Worm (Caenorhabditis elegans) whole organism, mixed stage, embryonic: ENCODE data around the gene F42G2.5.

Experiments used
- M03D4.4 ChIP-seq: sonication (generic microtip); optimal IDR thresholded peaks from 2 replicates; lab custom pipeline; 2017; ENCODE audit warnings: mild to moderate bottlenecking, missing genetic modification characterization, missing compliant biosample characterization
- bed-3 ChIP-seq: fragments of 200-800 bp; sonication (Bioruptor generic); optimal IDR thresholded peaks from 3 replicates; lab custom pipeline; 2018; ENCODE audit warnings: mild to moderate bottlenecking, missing genetic modification characterization, moderate library complexity, missing compliant biosample characterization
- ceh-39 ChIP-seq: fragments of 150-350 bp; optimal IDR thresholded peaks from 2 replicates; lab custom pipeline; 2014; ENCODE audit warnings: missing biosample characterization, missing genetic modification characterization
- ceh-43 ChIP-seq: fragments of 200-800 bp; sonication (Bioruptor generic); optimal IDR thresholded peaks from 2 replicates; lab custom pipeline; 2018; ENCODE audit warnings: mild to moderate bottlenecking, missing genetic modification characterization, moderate library complexity, missing compliant biosample characterization
- ceh-83 ChIP-seq: fragments of 200-800 bp; sonication (Bioruptor generic); optimal IDR thresholded peaks from 2 replicates; lab custom pipeline; 2018; ENCODE audit warnings: mild to moderate bottlenecking, missing genetic modification characterization, missing compliant biosample characterization
- ces-1 ChIP-seq: fragments of 150-350 bp; optimal IDR thresholded peaks from 2 replicates; lab custom pipeline; 2014; ENCODE audit warnings: missing biosample characterization, missing genetic modification reagents, missing genetic modification characterization
- cnd-1 ChIP-seq: fragments of 200-800 bp; sonication (Bioruptor generic); optimal IDR thresholded peaks from 2 replicates; lab custom pipeline; 2018; ENCODE audit warnings: mild to moderate bottlenecking, missing genetic modification characterization, missing compliant biosample characterization
- drap-1 ChIP-seq: fragments of 200-800 bp; sonication (Bioruptor generic); optimal IDR thresholded peaks from 3 replicates; lab custom pipeline; 2018; ENCODE audit warnings: mild to moderate bottlenecking, missing genetic modification characterization, missing compliant biosample characterization
- elt-3 ChIP-seq: fragments of 150-350 bp; optimal IDR thresholded peaks from 2 replicates; lab custom pipeline; 2014; ENCODE audit warnings: missing biosample characterization, missing genetic modification characterization
- flh-1 ChIP-seq: fragments of 200-800 bp; sonication (Bioruptor generic); optimal IDR thresholded peaks from 2 replicates; lab custom pipeline; 2018; ENCODE audit warnings: mild to moderate bottlenecking, missing genetic modification characterization, moderate library complexity, missing compliant biosample characterization
- ham-2 ChIP-seq: fragments of 200-800 bp; sonication (Bioruptor generic); optimal IDR thresholded peaks from 2 replicates; lab custom pipeline; 2018; ENCODE audit warnings: mild to moderate bottlenecking, missing genetic modification characterization, missing compliant biosample characterization
- hlh-1 ChIP-seq: fragments of 150-350 bp; optimal IDR thresholded peaks from 2 replicates; lab custom pipeline; 2014; ENCODE audit warnings: missing biosample characterization, missing genetic modification reagents, missing genetic modification characterization
- lin-13 ChIP-seq: fragments of 150-350 bp; optimal IDR thresholded peaks from 2 replicates; lab custom pipeline; 2014; ENCODE audit warnings: missing biosample characterization, missing genetic modification characterization
- lin-32 ChIP-seq: fragments of 200-800 bp; sonication (Bioruptor generic); optimal IDR thresholded peaks from 2 replicates; lab custom pipeline; 2018; ENCODE audit warnings: mild to moderate bottlenecking, missing genetic modification characterization, missing compliant biosample characterization
- lsy-2 ChIP-seq: fragments of 150-350 bp; optimal IDR thresholded peaks from 2 replicates; lab custom pipeline; 2014; ENCODE audit warnings: missing biosample characterization, missing genetic modification characterization
- mab-5 ChIP-seq: fragments of 150-350 bp; optimal IDR thresholded peaks from 2 replicates; lab custom pipeline; 2014; ENCODE audit warnings: missing biosample characterization, missing genetic modification characterization
- mep-1 ChIP-seq: fragments of 150-350 bp; optimal IDR thresholded peaks from 2 replicates; lab custom pipeline; 2017; ENCODE audit warnings: missing biosample characterization, missing genetic modification reagents, missing genetic modification characterization, inconsistent platforms
- mls-2 ChIP-seq: sonication (generic microtip); optimal IDR thresholded peaks from 2 replicates; lab custom pipeline; 2016; ENCODE audit warnings: mild to moderate bottlenecking, missing genetic modification characterization, moderate library complexity, missing compliant biosample characterization
- nhr-12 ChIP-seq: fragments of 150-350 bp; optimal IDR thresholded peaks from 2 replicates; lab custom pipeline; 2014; ENCODE audit warnings: missing biosample characterization, missing genetic modification characterization
- nhr-2 ChIP-seq: fragments of 150-350 bp; optimal IDR thresholded peaks from 2 replicates; lab custom pipeline; 2014; ENCODE audit warnings: missing biosample characterization, missing genetic modification characterization
- nhr-237 ChIP-seq: fragments of 150-350 bp; optimal IDR thresholded peaks from 2 replicates; lab custom pipeline; 2014; ENCODE audit warnings: missing biosample characterization, missing genetic modification characterization
- nhr-28 ChIP-seq: fragments of 150-350 bp; optimal IDR thresholded peaks from 2 replicates; lab custom pipeline; 2014; ENCODE audit warnings: missing biosample characterization, missing genetic modification characterization
- nhr-76 ChIP-seq: sonication (generic microtip); optimal IDR thresholded peaks from 2 replicates; lab custom pipeline; 2017; ENCODE audit warnings: missing biosample characterization, missing genetic modification characterization
- pha-4 ChIP-seq: fragments of 150-350 bp; optimal IDR thresholded peaks from 2 replicates; lab custom pipeline; 2018; ENCODE audit warnings: missing biosample characterization, missing genetic modification reagents, missing genetic modification characterization
- sem-2 ChIP-seq: fragments of 200-800 bp; sonication (Bioruptor generic); optimal IDR thresholded peaks from 2 replicates; lab custom pipeline; 2018; ENCODE audit warnings: mild to moderate bottlenecking, missing genetic modification characterization, missing compliant biosample characterization
- snpc-4 ChIP-seq: fragments of 150-350 bp; optimal IDR thresholded peaks from 2 replicates; lab custom pipeline; 2014; ENCODE audit warnings: missing biosample characterization, missing genetic modification characterization
- sptf-1 ChIP-seq: sonication (generic microtip); optimal IDR thresholded peaks from 2 replicates; lab custom pipeline; 2017; ENCODE audit warnings: mild to moderate bottlenecking, missing genetic modification characterization, moderate library complexity, missing compliant biosample characterization
- tbx-8 ChIP-seq: fragments of 200-800 bp; sonication (Bioruptor generic); optimal IDR thresholded peaks from 2 replicates; lab custom pipeline; 2018; ENCODE audit warnings: mild to moderate bottlenecking, missing genetic modification characterization, moderate library complexity, missing compliant biosample characterization
- unc-120 ChIP-seq: sonication (generic microtip); optimal IDR thresholded peaks from 2 replicates; lab custom pipeline; 2017; ENCODE audit warnings: missing genetic modification characterization, missing compliant biosample characterization; ENCODE audit not compliant: poor library complexity, severe bottlenecking
- unc-62 ChIP-seq: fragments of 150-350 bp; optimal IDR thresholded peaks from 2 replicates; lab custom pipeline; 2014; ENCODE audit warnings: missing biosample characterization, missing genetic modification reagents, missing genetic modification characterization
- ztf-11 ChIP-seq: fragments of 150-350 bp; optimal IDR thresholded peaks from 2 replicates; lab custom pipeline; 2014; ENCODE audit warnings: missing biosample characterization, missing genetic modification characterization

The F42G2.5 gene

DNA sequence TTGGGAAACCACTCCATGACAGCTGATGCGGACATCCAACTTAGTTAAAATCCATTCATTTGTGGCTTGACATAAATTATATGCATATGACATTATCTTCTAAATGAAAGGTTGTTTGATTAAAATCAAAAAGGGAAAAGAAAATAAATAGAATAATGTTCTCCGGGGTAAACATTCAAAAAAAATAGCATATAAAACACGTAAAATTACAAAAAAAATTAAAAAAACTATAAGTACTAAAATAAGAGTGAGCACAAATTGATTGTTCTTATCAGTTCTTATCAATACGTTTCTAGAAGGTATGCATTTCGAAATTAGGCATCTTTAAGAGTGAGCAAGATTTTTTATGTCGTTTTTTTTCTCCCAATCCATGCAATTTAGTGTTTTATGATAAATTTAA lies 5.1 kb downstream of the F42G2.5 start, which contains the start of gene fbxa-182:
Gene fbxa-182 (minus strand): TSS at position 101 of the 400 bp plus-strand sequence.
- TF ChIP-seq lin-13, result no peak
- no peak for TF ChIP-seq sem-2 (GFP tag; lab: Kevin White, UChicago)
- no peak for TF ChIP-seq lin-32 (GFP tag; lab: Kevin White, UChicago)
- no peak for TF ChIP-seq nhr-12 (tag; lab: Kevin White, UChicago)
- TF ChIP-seq ceh-39 (tag; lab: Kevin White, UChicago), result no peak
- TF ChIP-seq elt-3 (tag; lab: Kevin White, UChicago), result no peak
- no peak for TF ChIP-seq sptf-1
- TF ChIP-seq hlh-1 (tag; lab: Kevin White, UChicago), result no peak
- no peak for TF ChIP-seq M03D4.4 (tag; lab: Kevin White, UChicago)
- TF ChIP-seq ceh-83, result no peak
- TF ChIP-seq tbx-8, result no peak
- TF ChIP-seq lsy-2 (tag; lab: Kevin White, UChicago), result no peak
- TF ChIP-seq ceh-43, result no peak

DNA sequence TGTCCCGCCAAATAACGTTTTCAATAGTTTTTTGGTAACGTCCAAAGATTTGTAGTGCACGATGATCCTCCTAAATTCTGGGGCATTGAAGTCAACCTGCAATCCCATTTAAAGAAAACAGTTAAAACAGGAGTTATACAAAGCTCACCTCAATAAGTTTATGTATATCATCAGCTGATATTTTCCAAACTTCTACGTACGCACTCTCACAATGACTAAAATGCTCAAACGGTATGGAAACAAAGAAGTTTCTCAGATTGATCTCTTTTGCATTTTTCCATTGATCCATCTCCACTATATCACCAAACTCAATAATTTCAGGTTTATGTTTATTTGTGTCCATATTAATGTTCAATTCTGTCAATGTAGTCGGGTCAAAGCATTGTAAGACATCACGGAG lies 6.2 kb downstream of the F42G2.5 start:
- TF ChIP-seq snpc-4 (tag; lab: Kevin White, UChicago) (no peak), lsy-2 (tag; lab: Kevin White, UChicago) (no peak), nhr-76 (no peak), ceh-39 (tag; lab: Kevin White, UChicago) (no peak), flh-1 (GFP tag; lab: Kevin White, UChicago) (no peak), drap-1 (no peak), unc-62 (GFP tag; lab: Kevin White, UChicago) (no peak), nhr-2 (no peak), mab-5 (tag; lab: Kevin White, UChicago) (no peak), pha-4 (no peak), nhr-28 (tag; lab: Kevin White, UChicago) (no peak), mep-1 (tag; lab: Kevin White, UChicago) (no peak), lin-13 (no peak), nhr-237 (no peak), ces-1 (GFP tag; lab: Kevin White, UChicago) (no peak), ham-2 (no peak)

DNA sequence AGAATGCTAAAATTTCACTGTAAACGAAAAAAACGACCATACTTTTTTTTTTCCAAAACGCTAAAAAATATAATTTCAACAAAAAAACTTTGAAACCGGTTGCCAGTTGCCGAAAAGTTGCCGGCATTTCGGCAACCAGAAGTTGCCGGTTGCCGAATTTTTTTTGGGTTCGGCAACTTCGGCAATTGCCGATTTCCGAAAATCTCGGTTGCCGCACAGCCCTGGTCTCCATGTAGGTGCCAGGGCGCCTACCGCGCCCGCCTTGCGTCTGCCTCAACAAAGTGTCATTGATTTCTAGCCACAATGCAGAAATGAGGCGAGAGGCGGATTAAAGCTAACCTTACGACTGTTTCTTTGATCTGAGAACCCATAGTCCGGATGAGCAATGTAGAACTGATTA lies 6.7 kb downstream of the F42G2.5 start:
- TF ChIP-seq mep-1 (tag; lab: Kevin White, UChicago) (no peak), flh-1 (GFP tag; lab: Kevin White, UChicago) (no peak), M03D4.4 (tag; lab: Kevin White, UChicago) (no peak), ceh-83 (no peak), nhr-76 (no peak), unc-120 (tag; lab: Kevin White, UChicago) (no peak)

DNA sequence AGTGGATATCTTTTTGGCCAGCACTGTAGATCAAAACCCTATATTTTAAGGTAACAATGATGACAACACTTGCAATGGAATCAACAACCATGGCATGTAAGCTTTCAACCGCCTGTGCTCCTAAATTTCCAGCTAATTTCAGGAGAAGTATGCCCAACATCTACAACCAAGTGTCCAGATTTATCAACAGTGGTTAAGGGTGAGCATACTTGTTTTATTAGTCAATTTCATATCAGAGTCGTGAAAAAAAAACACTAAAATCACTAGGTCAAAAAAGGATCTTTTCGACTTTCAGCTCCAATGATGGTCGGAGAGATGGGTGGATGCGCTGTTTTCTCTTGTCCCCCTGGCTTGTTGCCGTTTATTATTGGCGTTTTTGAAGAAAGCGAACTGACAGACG lies 13.8 kb downstream of the F42G2.5 start, which contains the start of gene F16G10.1:
Gene F16G10.1 (plus strand): TSS at position 301 of the 400 bp plus-strand sequence.
- no peak for TF ChIP-seq cnd-1 (tag; lab: Kevin White, UChicago)
- no peak for TF ChIP-seq ztf-11 (tag; lab: Kevin White, UChicago)
- no peak for TF ChIP-seq sem-2 (GFP tag; lab: Kevin White, UChicago)
- no peak for TF ChIP-seq hlh-1 (tag; lab: Kevin White, UChicago)
- no peak for TF ChIP-seq mab-5 (tag; lab: Kevin White, UChicago)
- TF ChIP-seq mls-2, result no peak
- TF ChIP-seq ham-2, result no peak
- no peak for TF ChIP-seq lsy-2 (tag; lab: Kevin White, UChicago)
- no peak for TF ChIP-seq ceh-83
- no peak for TF ChIP-seq M03D4.4 (tag; lab: Kevin White, UChicago)
- TF ChIP-seq, all 35 proteins: peak for 0

DNA sequence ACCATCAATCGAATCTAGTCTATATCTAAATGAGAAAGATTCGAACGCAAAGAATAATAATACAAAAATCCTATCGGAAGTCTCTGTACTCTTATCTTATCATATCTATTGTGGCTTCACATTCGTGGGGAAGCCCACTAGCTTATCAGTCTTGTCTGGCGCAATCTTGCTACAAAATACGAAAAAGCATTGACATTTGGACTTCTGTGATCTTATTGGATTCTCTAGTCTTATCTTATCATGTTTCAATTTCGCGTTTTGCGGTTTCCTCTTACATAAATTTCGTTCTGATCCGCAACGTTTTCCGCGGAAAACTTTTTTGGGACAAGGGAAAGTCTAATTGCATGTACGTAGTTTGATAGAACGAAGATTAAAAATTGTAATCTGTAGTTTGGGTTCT lies 18.0 kb downstream of the F42G2.5 start:
- no peak for TF ChIP-seq sptf-1
- no peak for TF ChIP-seq bed-3 (GFP tag; lab: Kevin White, UChicago)
- no peak for TF ChIP-seq ham-2
- no peak for TF ChIP-seq elt-3 (tag; lab: Kevin White, UChicago)
- no peak for TF ChIP-seq ceh-43
- TF ChIP-seq ces-1 (GFP tag; lab: Kevin White, UChicago), result no peak
- TF ChIP-seq mab-5 (tag; lab: Kevin White, UChicago), result no peak
- no peak for TF ChIP-seq nhr-237
- TF ChIP-seq unc-62 (GFP tag; lab: Kevin White, UChicago), result no peak
- TF ChIP-seq, all 35 proteins: peak for 0
